Worm (Caenorhabditis elegans) whole organism, L2 larva: ENCODE measurements around the gene C10C5.7.

ENCODE experiments used
- C34F6.9 ChIP-seq: fragments of 150-350 bp; optimal IDR thresholded peaks from 2 replicates; lab custom pipeline; 2014; ENCODE audit warnings: missing biosample characterization, missing genetic modification characterization
- Y55F3AM.14 ChIP-seq: fragments of 200-800 bp; sonication (Bioruptor generic); optimal IDR thresholded peaks from 2 replicates; lab custom pipeline; 2018; ENCODE audit warnings: mild to moderate bottlenecking, missing genetic modification characterization, missing compliant biosample characterization
- aly-2 ChIP-seq: fragments of 150-350 bp; optimal IDR thresholded peaks from 2 replicates; lab custom pipeline; 2014; ENCODE audit warnings: missing biosample characterization, missing genetic modification characterization
- ama-1 ChIP-seq: fragments of 150-350 bp; optimal IDR thresholded peaks from 2 replicates; lab custom pipeline; 2018; ENCODE audit warnings: inconsistent platforms
- blmp-1 ChIP-seq: sonication (generic microtip); optimal IDR thresholded peaks from 2 replicates; lab custom pipeline; 2017; ENCODE audit warnings: missing genetic modification characterization, mild to moderate bottlenecking, missing compliant biosample characterization, antibody characterized with exemption, moderate library complexity; ENCODE audit not compliant: insufficient read depth
- ceh-16 ChIP-seq: fragments of 150-350 bp; optimal IDR thresholded peaks from 2 replicates; lab custom pipeline; 2014; ENCODE audit warnings: missing biosample characterization, missing genetic modification characterization
- ceh-82 ChIP-seq: fragments of 150-350 bp; optimal IDR thresholded peaks from 2 replicates; lab custom pipeline; 2014; ENCODE audit warnings: missing biosample characterization, missing genetic modification characterization
- dmd-4 ChIP-seq: sonication (generic microtip); optimal IDR thresholded peaks from 2 replicates; lab custom pipeline; 2017; ENCODE audit warnings: missing biosample characterization, missing genetic modification characterization
- elt-1 ChIP-seq: fragments of 150-350 bp; optimal IDR thresholded peaks from 2 replicates; lab custom pipeline; 2014; ENCODE audit warnings: missing biosample characterization, missing genetic modification characterization
- gmeb-1 ChIP-seq: fragments of 150-350 bp; optimal IDR thresholded peaks from 2 replicates; lab custom pipeline; 2014; ENCODE audit warnings: missing biosample characterization, missing genetic modification characterization
- lin-13 ChIP-seq: fragments of 150-350 bp; optimal IDR thresholded peaks from 2 replicates; lab custom pipeline; 2014; ENCODE audit warnings: missing biosample characterization, missing genetic modification reagents, missing genetic modification characterization
- lin-39 ChIP-seq: fragments of 150-350 bp; optimal IDR thresholded peaks from 2 replicates; lab custom pipeline; 2014; ENCODE audit warnings: missing biosample characterization, missing genetic modification reagents, missing genetic modification characterization
- lsy-2 ChIP-seq, 2 experiments: fragments of 150-350 bp in 1 of 2; sonication (generic microtip) in 1 of 2; optimal IDR thresholded peaks; 2 replicates each; lab custom pipeline; 2014 to 2017; ENCODE audit warnings: missing biosample characterization in 2 of 2, missing genetic modification characterization in 2 of 2
- mab-5 ChIP-seq: fragments of 150-350 bp; optimal IDR thresholded peaks from 2 replicates; lab custom pipeline; 2014; ENCODE audit warnings: missing biosample characterization, missing genetic modification characterization
- mbf-1 ChIP-seq: sonication (generic microtip); optimal IDR thresholded peaks from 2 replicates; lab custom pipeline; 2017; ENCODE audit warnings: missing biosample characterization, missing genetic modification characterization
- mdl-1 ChIP-seq, 2 experiments: fragments of 150-350 bp in 1 of 2; sonication (generic microtip) in 1 of 2; optimal IDR thresholded peaks; 2 replicates each; lab custom pipeline; 2017; ENCODE audit warnings: missing biosample characterization in 2 of 2, missing genetic modification characterization in 2 of 2
- nhr-12 ChIP-seq: fragments of 150-350 bp; optimal IDR thresholded peaks from 2 replicates; lab custom pipeline; 2014; ENCODE audit warnings: missing biosample characterization, missing genetic modification characterization
- nhr-21 ChIP-seq: fragments of 150-350 bp; optimal IDR thresholded peaks from 2 replicates; lab custom pipeline; 2014; ENCODE audit warnings: missing biosample characterization, missing genetic modification characterization
- nhr-23 ChIP-seq: fragments of 150-350 bp; optimal IDR thresholded peaks from 2 replicates; lab custom pipeline; 2014; ENCODE audit warnings: missing biosample characterization, missing genetic modification reagents, missing genetic modification characterization
- nhr-237 ChIP-seq: fragments of 150-350 bp; optimal IDR thresholded peaks from 2 replicates; lab custom pipeline; 2014; ENCODE audit warnings: missing biosample characterization, missing genetic modification characterization
- nhr-25 ChIP-seq: fragments of 150-350 bp; sonication (generic microtip); optimal IDR thresholded peaks from 3 replicates; lab custom pipeline; 2014; ENCODE audit warnings: missing biosample characterization, missing genetic modification characterization
- nhr-77 ChIP-seq: fragments of 150-350 bp; optimal IDR thresholded peaks from 2 replicates; lab custom pipeline; 2014; ENCODE audit warnings: missing biosample characterization, missing genetic modification characterization
- sem-4 ChIP-seq: fragments of 150-350 bp; optimal IDR thresholded peaks from 2 replicates; lab custom pipeline; 2014; ENCODE audit warnings: missing biosample characterization, missing genetic modification reagents, missing genetic modification characterization
- skn-1 ChIP-seq: sonication (generic microtip); optimal IDR thresholded peaks from 2 replicates; lab custom pipeline; 2017; ENCODE audit warnings: missing biosample characterization, missing genetic modification characterization
- sma-9 ChIP-seq, 2 experiments: fragments of 150-350 bp in 1 of 2; sonication (generic microtip) in 1 of 2; optimal IDR thresholded peaks; 2 replicates each; lab custom pipeline; 2014 to 2016; ENCODE audit warnings: missing genetic modification characterization in 2 of 2, mild to moderate bottlenecking in 1 of 2, missing biosample characterization in 1 of 2, missing compliant biosample characterization in 1 of 2, missing genetic modification reagents in 1 of 2, moderate library complexity in 1 of 2
- snpc-4 ChIP-seq: fragments of 150-350 bp; optimal IDR thresholded peaks from 2 replicates; lab custom pipeline; 2014; ENCODE audit warnings: missing biosample characterization, missing genetic modification characterization
- unc-39 ChIP-seq: fragments of 150-350 bp; optimal IDR thresholded peaks from 2 replicates; lab custom pipeline; 2014; ENCODE audit warnings: missing biosample characterization, missing genetic modification characterization
- unc-55 ChIP-seq: fragments of 150-350 bp; sonication (generic microtip); optimal IDR thresholded peaks from 3 replicates; lab custom pipeline; 2014; ENCODE audit warnings: missing biosample characterization, missing genetic modification reagents, missing genetic modification characterization
- zag-1 ChIP-seq: fragments of 150-350 bp; optimal IDR thresholded peaks from 2 replicates; lab custom pipeline; 2014; ENCODE audit warnings: missing biosample characterization, missing genetic modification characterization
- ztf-1 ChIP-seq: fragments of 200-800 bp; sonication (Bioruptor generic); conservative IDR thresholded peaks from 2 replicates; pipeline ENCODE4 v1.3.6; 2022; ENCODE audit warnings: missing genetic modification characterization, missing compliant biosample characterization
- ztf-11 ChIP-seq: sonication (generic microtip); optimal IDR thresholded peaks from 2 replicates; lab custom pipeline; 2017; ENCODE audit warnings: missing biosample characterization, missing genetic modification characterization
- ztf-4 ChIP-seq: fragments of 150-350 bp; optimal IDR thresholded peaks from 2 replicates; lab custom pipeline; 2014; ENCODE audit warnings: missing biosample characterization, missing genetic modification characterization

The C10C5.7 gene

DNA sequence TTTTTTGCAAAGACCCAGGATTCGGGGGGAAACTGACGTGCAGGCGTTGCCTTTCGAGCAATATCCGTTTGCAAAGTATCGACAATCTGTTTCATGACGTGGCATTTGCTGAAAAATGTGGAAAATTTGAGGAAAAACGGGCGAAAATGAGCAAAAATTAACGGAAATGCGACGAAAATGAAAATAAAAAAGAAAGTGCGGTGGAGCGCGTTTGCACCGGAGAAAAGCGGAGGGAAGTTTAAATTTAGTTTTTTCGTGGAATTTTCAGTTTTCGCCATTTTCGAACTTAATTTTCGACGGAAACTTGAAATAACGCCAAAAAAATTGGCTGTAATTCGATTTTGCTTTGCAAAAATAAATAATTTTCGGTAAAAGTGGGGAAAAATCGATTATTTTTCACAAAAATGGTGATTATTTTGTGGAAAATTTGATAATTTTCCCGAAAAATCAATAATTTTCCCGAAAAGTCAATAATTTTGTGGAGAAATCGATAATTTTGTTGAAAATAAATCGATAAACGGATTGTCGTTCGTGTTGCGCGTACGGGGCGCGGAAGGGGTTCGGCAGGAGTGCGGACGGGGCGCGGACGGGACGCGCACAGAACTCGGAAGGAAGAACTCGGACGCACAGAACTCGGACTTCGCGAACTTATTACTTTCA, 19.0 kb downstream of the C10C5.7 start:
- peak; percentile 14 for TF ChIP-seq C34F6.9 (tag; lab: Kevin White, UChicago)
- peak in 1 of 2 experiments; percentile 9 for TF ChIP-seq lsy-2 (tag; optimal IDR thresholded peaks at IDR 0.05; lab: Kevin White, UChicago)
- peak; percentile 88 for TF ChIP-seq gmeb-1 (tag; lab: Kevin White, UChicago)
- no peak for TF ChIP-seq unc-39 (tag; lab: Kevin White, UChicago)

DNA sequence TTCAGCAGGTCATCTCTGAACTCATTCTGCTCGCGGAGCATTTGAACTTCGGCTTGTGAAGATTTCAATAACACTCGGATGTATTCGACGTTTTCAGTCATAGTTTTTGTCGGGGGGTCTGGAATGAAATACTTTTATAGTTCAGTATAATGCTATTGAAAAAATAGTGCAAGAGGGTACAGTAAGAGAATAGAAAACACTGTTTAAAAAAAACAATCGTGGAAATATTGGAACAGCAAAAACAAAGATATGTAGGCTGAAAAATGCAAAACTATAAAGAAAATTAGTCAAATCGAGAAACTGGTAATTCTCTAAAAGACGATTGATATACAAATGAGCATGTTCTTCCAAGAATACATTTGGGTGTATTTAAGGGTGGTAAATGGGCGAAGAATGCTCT, 23.1 kb downstream of the C10C5.7 start, which contains the start of gene F56D5.5:
Gene F56D5.5 (minus strand): TSS at position 101 of the 400 bp plus-strand sequence.
- TF ChIP-seq nhr-237 (no peak), nhr-21 (tag; lab: Kevin White, UChicago) (no peak), nhr-25 (no peak), snpc-4 (tag; lab: Kevin White, UChicago) (no peak), C34F6.9 (tag; lab: Kevin White, UChicago) (no peak), unc-39 (tag; lab: Kevin White, UChicago) (no peak), mab-5 (no peak), gmeb-1 (tag; lab: Kevin White, UChicago) (no peak), lin-13 (GFP tag; lab: Kevin White, UChicago) (no peak), ztf-11 (no peak), elt-1 (tag; lab: Kevin White, UChicago) (no peak), nhr-23 (no peak)
- TF ChIP-seq, all 48 proteins: peak for 0

DNA sequence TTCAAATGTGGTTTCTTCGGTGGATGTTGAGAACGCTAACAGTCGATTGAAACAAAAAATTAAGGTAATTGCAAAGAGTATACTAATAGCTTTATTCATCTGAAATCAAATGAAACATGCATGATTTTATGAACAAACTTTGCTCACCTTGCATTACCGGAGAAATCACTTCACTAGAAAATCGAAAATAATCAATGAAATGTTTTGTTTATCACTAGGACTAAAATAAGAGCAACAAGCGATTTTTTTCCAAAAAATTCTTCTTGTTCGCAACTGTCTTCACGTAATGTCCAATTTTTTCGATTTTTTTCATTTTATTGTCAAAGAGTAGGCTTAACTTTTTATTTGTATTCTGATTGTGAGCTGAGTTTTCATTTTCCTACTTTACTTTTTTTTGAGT, 37.5 kb downstream of the C10C5.7 start, which contains the start of gene F56D5.9:
Gene F56D5.9 (minus strand): TSS at position 101 of the 400 bp plus-strand sequence.
- no peak for TF ChIP-seq skn-1 (tag; lab: Kevin White, UChicago)
- TF ChIP-seq nhr-12 (tag; lab: Kevin White, UChicago), result no peak
- no peak for TF ChIP-seq nhr-25
- no peak for TF ChIP-seq aly-2 (tag; lab: Kevin White, UChicago)
- no peak for TF ChIP-seq dmd-4 (tag; lab: Kevin White, UChicago)
- TF ChIP-seq Y55F3AM.14 (GFP tag; lab: Kevin White, UChicago), result no peak
- no peak for TF ChIP-seq ceh-82 (tag; lab: Kevin White, UChicago)
- no peak for TF ChIP-seq zag-1
- no peak for TF ChIP-seq unc-39 (tag; lab: Kevin White, UChicago)
- TF ChIP-seq gmeb-1 (tag; lab: Kevin White, UChicago), result no peak
- TF ChIP-seq blmp-1 (tag; lab: Kevin White, UChicago), result no peak
- TF ChIP-seq nhr-77 (tag; lab: Kevin White, UChicago), result no peak
- no peak for TF ChIP-seq unc-55
- no peak for TF ChIP-seq ztf-1

DNA sequence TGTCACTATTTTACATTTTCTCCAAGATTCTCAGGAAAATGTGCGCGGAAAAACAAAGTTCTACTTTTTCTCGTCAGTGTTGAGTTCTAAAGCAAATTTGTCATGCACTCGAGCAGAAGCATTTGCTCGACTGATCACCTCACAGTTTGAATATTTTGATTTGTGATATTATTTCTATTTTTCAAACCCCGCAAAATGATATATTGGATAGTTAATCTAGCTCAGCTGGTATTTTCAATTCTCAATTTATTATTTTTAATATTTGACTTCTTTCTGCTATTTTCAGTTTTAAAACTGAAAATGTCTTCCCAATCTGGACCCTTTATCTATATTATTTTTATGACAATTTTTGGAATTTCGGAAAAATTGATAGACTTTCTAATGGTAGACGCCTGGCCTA, 38.2 kb downstream of the C10C5.7 start, which contains the start of gene srxa-2:
Gene srxa-2 (plus strand): TSS at position 301 of the 400 bp plus-strand sequence.
- TF ChIP-seq elt-1 (tag; lab: Kevin White, UChicago), result no peak
- TF ChIP-seq ceh-16 (tag; lab: Kevin White, UChicago), result no peak
- no peak for TF ChIP-seq mbf-1 (tag; lab: Kevin White, UChicago)
- no peak for TF ChIP-seq nhr-12 (tag; lab: Kevin White, UChicago)
- TF ChIP-seq unc-39 (tag; lab: Kevin White, UChicago), result no peak
- TF ChIP-seq zag-1, result no peak
- TF ChIP-seq mdl-1 (tag; optimal IDR thresholded peaks at IDR 0.05; lab: Kevin White, UChicago), result no peak
- no peak for TF ChIP-seq ama-1 (lab: Kevin White, UChicago)
- TF ChIP-seq gmeb-1 (tag; lab: Kevin White, UChicago), result no peak
- no peak for TF ChIP-seq mab-5

DNA sequence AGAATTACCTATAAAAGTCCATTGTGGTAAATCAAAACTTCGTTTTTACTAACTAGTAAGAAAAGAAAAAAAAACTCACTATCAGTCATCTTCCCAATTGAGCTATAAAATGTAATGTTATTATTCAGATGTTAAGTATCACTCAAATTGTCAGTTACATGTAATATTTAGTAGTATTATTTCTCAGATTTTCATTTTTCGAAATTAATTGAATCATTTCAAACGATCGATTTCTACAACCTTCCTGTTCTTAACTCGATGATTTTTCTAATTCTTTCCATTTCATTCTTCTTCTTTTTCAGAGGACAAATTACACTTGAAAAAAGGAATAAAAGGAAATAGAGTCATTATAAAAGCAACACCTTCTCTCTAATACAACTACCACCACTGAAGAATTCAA, 43.0 kb downstream of the C10C5.7 start, which contains the start of gene F59B8.1:
Gene F59B8.1 (plus strand): TSS at position 301 of the 400 bp plus-strand sequence.
- TF ChIP-seq ztf-1 (no peak), lin-39 (no peak), lsy-2 (tag; optimal IDR thresholded peaks at IDR 0.05; lab: Kevin White, UChicago) (no peak), mdl-1 (tag; optimal IDR thresholded peaks at IDR 0.05; lab: Kevin White, UChicago) (no peak), unc-55 (no peak), nhr-12 (tag; lab: Kevin White, UChicago) (no peak), sma-9 (GFP tag; optimal IDR thresholded peaks at IDR 0.05; lab: Kevin White, UChicago) (no peak), sma-9 (tag; optimal IDR thresholded peaks at IDR 0.05; lab: Kevin White, UChicago) (no peak), ztf-4 (no peak), nhr-77 (tag; lab: Kevin White, UChicago) (no peak), sem-4 (no peak)
